Fruit fly (Drosophila melanogaster) whole organism, embryonic: ENCODE results near the gene CG10866.

ENCODE experiments used
- CG10431 ChIP-seq: fragments of 200-800 bp; sonication (Bioruptor generic); optimal IDR thresholded peaks from 3 replicates; lab custom pipeline; 2018; ENCODE audit warnings: missing biosample characterization, mild to moderate bottlenecking, missing genetic modification characterization
- CG11504 ChIP-seq: fragments of 200-800 bp; sonication (Bioruptor generic); optimal IDR thresholded peaks from 3 replicates; lab custom pipeline; 2019; ENCODE audit warnings: missing biosample characterization, mild to moderate bottlenecking, missing genetic modification characterization, moderate library complexity
- CG11723 ChIP-seq: fragments of 200-800 bp; sonication (Bioruptor generic); optimal IDR thresholded peaks from 2 replicates; lab custom pipeline; 2017; ENCODE audit warnings: missing biosample characterization, mild to moderate bottlenecking, missing genetic modification characterization
- CG12071 ChIP-seq: fragments of 200-800 bp; sonication (Bioruptor generic); optimal IDR thresholded peaks from 3 replicates; lab custom pipeline; 2018; ENCODE audit warnings: missing biosample characterization, mild to moderate bottlenecking, missing genetic modification characterization
- CG1233 ChIP-seq: fragments of 200-800 bp; sonication (Bioruptor generic); optimal IDR thresholded peaks from 4 replicates; lab custom pipeline; 2018; ENCODE audit warnings: missing biosample characterization, mild to moderate bottlenecking, missing genetic modification characterization
- CG14014 ChIP-seq: fragments of 200-800 bp; sonication (Bioruptor generic); IDR thresholded peaks from 2 replicates; pipeline ENCODE4 v1.3.6; 2022; ENCODE audit warnings: missing biosample characterization, missing genetic modification characterization
- CG14965 ChIP-seq: fragments of 200-800 bp; sonication (Bioruptor generic); optimal IDR thresholded peaks from 2 replicates; lab custom pipeline; 2016; ENCODE audit warnings: missing biosample characterization, missing genetic modification characterization, borderline replicate concordance
- CG1603 ChIP-seq: fragments of 200-800 bp; sonication (Bioruptor generic); optimal IDR thresholded peaks from 2 replicates; lab custom pipeline; 2019; ENCODE audit warnings: missing biosample characterization, mild to moderate bottlenecking, missing genetic modification characterization, moderate library complexity
- CG16779 ChIP-seq: fragments of 200-800 bp; sonication (Bioruptor generic); IDR thresholded peaks from 2 replicates; pipeline ENCODE4 v1.3.6; 2022; ENCODE audit warnings: missing biosample characterization, missing genetic modification characterization
- CG16815 ChIP-seq: fragments of 200-800 bp; sonication (Bioruptor generic); optimal IDR thresholded peaks from 3 replicates; lab custom pipeline; 2017; ENCODE audit warnings: missing biosample characterization, mild to moderate bottlenecking, missing genetic modification characterization
- CG17361 ChIP-seq: fragments of 200-800 bp; sonication (Bioruptor generic); IDR thresholded peaks from 3 replicates; pipeline ENCODE4 v1.3.6; 2022; ENCODE audit warnings: missing biosample characterization, missing genetic modification characterization
- CG17829 ChIP-seq: fragments of 200-800 bp; optimal IDR thresholded peaks from 2 replicates; lab custom pipeline; 2019; ENCODE audit warnings: missing biosample characterization, mild to moderate bottlenecking, missing genetic modification characterization, moderate library complexity
- CG2875 ChIP-seq: fragments of 200-800 bp; sonication (Bioruptor generic); optimal IDR thresholded peaks from 2 replicates; lab custom pipeline; 2017; ENCODE audit warnings: missing biosample characterization, mild to moderate bottlenecking, missing genetic modification characterization, missing genetic modification reagents
- CG30020 ChIP-seq: fragments of 200-800 bp; optimal IDR thresholded peaks from 2 replicates; lab custom pipeline; 2019; ENCODE audit warnings: missing biosample characterization, mild to moderate bottlenecking, missing genetic modification characterization, moderate library complexity
- CG32767 ChIP-seq: fragments of 200-800 bp; sonication (Bioruptor generic); IDR thresholded peaks from 2 replicates; pipeline ENCODE4 v1.3.6; 2022; ENCODE audit warnings: missing biosample characterization, missing genetic modification characterization
- CG3995 ChIP-seq: fragments of 200-800 bp; sonication (Bioruptor generic); optimal IDR thresholded peaks from 3 replicates; lab custom pipeline; 2016; ENCODE audit warnings: missing biosample characterization, missing genetic modification characterization
- CG4820 ChIP-seq: fragments of 200-800 bp; sonication (Bioruptor generic); optimal IDR thresholded peaks from 3 replicates; lab custom pipeline; 2016; ENCODE audit warnings: missing biosample characterization, missing genetic modification characterization
- CG6683 ChIP-seq: fragments of 200-800 bp; sonication (Bioruptor generic); optimal IDR thresholded peaks from 2 replicates; lab custom pipeline; 2017; ENCODE audit warnings: missing biosample characterization, mild to moderate bottlenecking, missing genetic modification characterization, missing genetic modification reagents
- CG6854 ChIP-seq: fragments of 200-800 bp; sonication (Bioruptor generic); optimal IDR thresholded peaks from 3 replicates; lab custom pipeline; 2017; ENCODE audit warnings: missing biosample characterization, mild to moderate bottlenecking, missing genetic modification characterization
- CG7786 ChIP-seq: fragments of 200-800 bp; sonication (Bioruptor generic); optimal IDR thresholded peaks from 2 replicates; lab custom pipeline; 2016; ENCODE audit warnings: missing biosample characterization, missing genetic modification characterization
- CG8388 ChIP-seq: fragments of 200-800 bp; sonication (Bioruptor generic); optimal IDR thresholded peaks from 2 replicates; lab custom pipeline; 2019; ENCODE audit warnings: missing biosample characterization, mild to moderate bottlenecking, missing genetic modification characterization, moderate library complexity
- CTCF ChIP-seq: fragments of 200-800 bp; sonication (Bioruptor generic); optimal IDR thresholded peaks from 2 replicates; lab custom pipeline; 2017; ENCODE audit warnings: missing biosample characterization, mild to moderate bottlenecking, missing genetic modification characterization, moderate library complexity
- CrebB ChIP-seq: fragments of 200-800 bp; sonication (Bioruptor generic); optimal IDR thresholded peaks from 3 replicates; lab custom pipeline; 2018; ENCODE audit warnings: missing biosample characterization, mild to moderate bottlenecking, missing genetic modification characterization
- Deaf1 ChIP-seq: fragments of 200-800 bp; optimal IDR thresholded peaks from 3 replicates; lab custom pipeline; 2019; ENCODE audit warnings: missing biosample characterization, mild to moderate bottlenecking, missing genetic modification characterization, moderate library complexity
- Ets97D ChIP-seq: fragments of 200-800 bp; sonication (Bioruptor generic); optimal IDR thresholded peaks from 3 replicates; lab custom pipeline; 2016; ENCODE audit warnings: missing biosample characterization, missing genetic modification characterization
- Hand ChIP-seq: fragments of 200-800 bp; sonication (Bioruptor generic); optimal IDR thresholded peaks from 2 replicates; lab custom pipeline; 2017; ENCODE audit warnings: mild to moderate bottlenecking, missing biosample characterization, missing genetic modification reagents, missing genetic modification characterization
- Mad ChIP-seq: fragments of 200-800 bp; sonication (Bioruptor generic); optimal IDR thresholded peaks from 2 replicates; lab custom pipeline; 2016; ENCODE audit warnings: missing biosample characterization, missing genetic modification characterization
- Mes4 ChIP-seq: fragments of 200-800 bp; sonication (Bioruptor generic); optimal IDR thresholded peaks from 2 replicates; lab custom pipeline; 2016; ENCODE audit warnings: missing biosample characterization, missing genetic modification characterization
- NfI ChIP-seq: fragments of 200-800 bp; sonication (Bioruptor generic); optimal IDR thresholded peaks from 3 replicates; lab custom pipeline; 2018; ENCODE audit warnings: missing biosample characterization, mild to moderate bottlenecking, missing genetic modification characterization, moderate library complexity
- Pdp1 ChIP-seq, 2 experiments: fragments of 200-800 bp; sonication (Bioruptor generic); optimal IDR thresholded peaks; 3 replicates each; lab custom pipeline; 2016; ENCODE audit warnings: missing biosample characterization in 2 of 2, missing genetic modification characterization in 2 of 2, mild to moderate bottlenecking in 1 of 2, moderate library complexity in 1 of 2
- ase ChIP-seq: fragments of 200-800 bp; sonication (Bioruptor generic); IDR thresholded peaks from 3 replicates; pipeline ENCODE4 v1.3.6; 2022; ENCODE audit warnings: missing biosample characterization, missing genetic modification characterization
- cato ChIP-seq: fragments of 200-800 bp; sonication (Bioruptor generic); optimal IDR thresholded peaks from 2 replicates; lab custom pipeline; 2016; ENCODE audit warnings: missing biosample characterization, missing genetic modification characterization, borderline replicate concordance
- chn ChIP-seq: fragments of 200-800 bp; sonication (Bioruptor generic); optimal IDR thresholded peaks from 2 replicates; lab custom pipeline; 2016; ENCODE audit warnings: missing biosample characterization, missing genetic modification characterization
- crp ChIP-seq, 2 experiments: fragments of 200-800 bp; sonication (Bioruptor generic); optimal IDR thresholded peaks; 2 replicates in 1 of 2; 3 replicates in 1 of 2; lab custom pipeline; 2017; ENCODE audit warnings: missing biosample characterization in 2 of 2, missing genetic modification characterization in 2 of 2, mild to moderate bottlenecking in 1 of 2, moderate library complexity in 1 of 2
- cwo ChIP-seq: fragments of 200-800 bp; sonication (Bioruptor generic); optimal IDR thresholded peaks from 3 replicates; lab custom pipeline; 2017; ENCODE audit warnings: missing biosample characterization, missing genetic modification characterization, mild to moderate bottlenecking, moderate library complexity, missing genetic modification reagents
- gce ChIP-seq: fragments of 200-800 bp; sonication (Bioruptor generic); IDR thresholded peaks from 3 replicates; pipeline ENCODE4 v1.3.6; 2022; ENCODE audit warnings: missing biosample characterization, missing genetic modification characterization
- gcm ChIP-seq: fragments of 200-800 bp; sonication (Bioruptor generic); optimal IDR thresholded peaks from 2 replicates; lab custom pipeline; 2019; ENCODE audit warnings: missing biosample characterization, mild to moderate bottlenecking, missing genetic modification characterization, moderate library complexity
- grn ChIP-seq: fragments of 200-800 bp; sonication (Bioruptor generic); optimal IDR thresholded peaks from 3 replicates; lab custom pipeline; 2017; ENCODE audit warnings: missing biosample characterization, missing genetic modification characterization
- klu ChIP-seq: fragments of 200-800 bp; sonication (Bioruptor generic); IDR thresholded peaks from 2 replicates; pipeline ENCODE4 v1.3.6; 2022; ENCODE audit warnings: missing biosample characterization, missing genetic modification characterization
- lab ChIP-seq: fragments of 200-800 bp; sonication (Bioruptor generic); optimal IDR thresholded peaks from 3 replicates; lab custom pipeline; 2017; ENCODE audit warnings: missing biosample characterization, missing genetic modification characterization, mild to moderate bottlenecking, moderate library complexity, missing genetic modification reagents
- lola ChIP-seq, 3 experiments: fragments of >200 bp in 2 of 3; fragments of 200-800 bp in 1 of 3; sonication (Bioruptor generic) in 1 of 3; optimal IDR thresholded peaks; 2 replicates each; lab custom pipeline; 2017 to 2019; ENCODE audit warnings: missing biosample characterization in 3 of 3, missing genetic modification characterization in 3 of 3, mild to moderate bottlenecking in 1 of 3, moderate library complexity in 1 of 3
- p53 ChIP-seq: fragments of 200-800 bp; sonication (Bioruptor generic); optimal IDR thresholded peaks from 2 replicates; lab custom pipeline; 2016; ENCODE audit warnings: missing biosample characterization, missing genetic modification characterization
- pan ChIP-seq, 4 experiments: fragments of >200 bp in 3 of 4; fragments of 200-800 bp in 1 of 4; sonication (Bioruptor generic) in 1 of 4; optimal IDR thresholded peaks in 3 of 4; IDR thresholded peaks in 1 of 4; 2 replicates each; pipeline versions ENCODE4 v1.3.6 to Lab custom; 2017 to 2022; ENCODE audit warnings: missing biosample characterization in 2 of 4, missing genetic modification characterization in 2 of 4, mixed read lengths in 1 of 4
- prd ChIP-seq, 3 experiments: fragments of >200 bp in 2 of 3; fragments of 200-800 bp in 1 of 3; sonication (Bioruptor generic) in 1 of 3; optimal IDR thresholded peaks in 2 of 3; IDR thresholded peaks in 1 of 3; 2 replicates in 2 of 3; 3 replicates in 1 of 3; pipeline versions ENCODE4 v1.3.6 to Lab custom; 2017 to 2022; ENCODE audit warnings: missing biosample characterization in 1 of 3, missing genetic modification characterization in 1 of 3
- slbo ChIP-seq: fragments of 200-800 bp; sonication (Bioruptor generic); IDR thresholded peaks from 2 replicates; pipeline ENCODE4 v1.3.6; 2022; ENCODE audit warnings: missing biosample characterization, missing genetic modification characterization
- sqz ChIP-seq: fragments of 200-800 bp; sonication (Bioruptor generic); optimal IDR thresholded peaks from 3 replicates; lab custom pipeline; 2018; ENCODE audit warnings: missing biosample characterization, mild to moderate bottlenecking, missing genetic modification characterization
- tap ChIP-seq: fragments of 200-800 bp; optimal IDR thresholded peaks from 3 replicates; lab custom pipeline; 2019; ENCODE audit warnings: missing biosample characterization, mild to moderate bottlenecking, missing genetic modification characterization, moderate library complexity
- zen ChIP-seq: fragments of 200-800 bp; sonication (Bioruptor generic); optimal IDR thresholded peaks from 3 replicates; lab custom pipeline; 2018; ENCODE audit warnings: missing biosample characterization, mild to moderate bottlenecking, missing genetic modification characterization, moderate library complexity

Gene CG10866

DNA sequence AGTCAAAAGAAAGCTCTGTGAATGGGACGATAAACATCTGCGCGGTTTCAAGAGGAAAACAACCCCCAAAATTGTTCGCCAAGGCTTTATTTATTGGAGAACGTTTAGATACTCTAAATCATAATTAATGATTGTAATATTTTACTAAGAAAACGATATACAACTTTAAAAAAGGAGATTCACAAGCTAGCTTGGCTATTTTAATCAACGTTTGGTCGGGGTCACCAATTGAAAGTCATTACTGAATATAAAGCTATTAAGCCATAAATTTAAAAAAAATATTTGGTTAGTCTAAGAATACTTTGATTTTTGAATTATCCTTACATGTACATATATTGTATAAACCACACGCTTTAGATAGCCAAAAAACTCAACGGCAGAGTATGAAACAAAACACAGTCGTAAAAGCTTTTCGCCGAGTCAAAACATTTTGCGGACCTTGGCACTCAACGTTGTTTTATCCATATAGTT lies 45.6 kb downstream of the CG10866 start, which contains the start of gene Fie (continued):
- TF ChIP-seq CrebB (peak; percentile 28), CG6854 (GFP tag; lab: Kevin White, UChicago) (peak; percentile 70), CG2875 (peak; percentile 3), CG11504 (tag; lab: Kevin White, UChicago) (peak; percentile 80), klu (no peak), gce (GFP tag; lab: Robert Waterston, UW) (no peak), lab (GFP tag; lab: Kevin White, UChicago) (peak; percentile 83), cato (peak; percentile 28), Pdp1 (GFP tag; optimal IDR thresholded peaks at IDR 0.05; lab: Kevin White, UChicago) (peak; percentile 33 to 38), CG14014 (GFP tag; lab: Robert Waterston, UW) (no peak), tap (no peak), CG16815 (peak; percentile 39), CG4820 (GFP tag; lab: Kevin White, UChicago) (peak; percentile 29), CG14965 (GFP tag; lab: Kevin White, UChicago) (no peak), lola (GFP tag; optimal IDR thresholded peaks at IDR 0.05; lab: Kevin White, UChicago) (peak in 1 of 3 experiments; percentile 31), CG6683 (GFP tag; lab: Kevin White, UChicago) (no peak), cwo (GFP tag; lab: Kevin White, UChicago) (peak; percentile 66), Mes4 (GFP tag; lab: Kevin White, UChicago) (no peak), Mad (peak; percentile 17), zen (tag; lab: Kevin White, UChicago) (no peak), CTCF (GFP tag; lab: Kevin White, UChicago) (no peak), p53 (GFP tag; lab: Kevin White, UChicago) (no peak), Hand (GFP tag; lab: Kevin White, UChicago) (peak; percentile 84), CG3995 (GFP tag; lab: Kevin White, UChicago) (no peak), CG32767 (GFP tag; lab: Robert Waterston, UW) (peak; percentile 58; the same call in 1 of the 2 replicates), crp (GFP tag; optimal IDR thresholded peaks at IDR 0.05; lab: Kevin White, UChicago) (peak in 1 of 2 experiments; percentile 0), CG1233 (GFP tag; lab: Kevin White, UChicago) (peak; percentile 61), pan (optimal IDR thresholded peaks at IDR 0.05; lab: Kevin White, UChicago) (no peak), pan (GFP tag; optimal IDR thresholded peaks at IDR 0.05 in 1 of 2, IDR thresholded peaks at IDR 0.05 in 1 of 2) (peak in 1 of 2 experiments; percentile 41), slbo (GFP tag; lab: Robert Waterston, UW) (peak; percentile 65), CG1603 (no peak), Deaf1 (tag; lab: Kevin White, UChicago) (peak; percentile 63), CG8388 (peak; percentile 40), CG11723 (GFP tag; lab: Kevin White, UChicago) (peak; percentile 35), CG30020 (tag; lab: Kevin White, UChicago) (no peak), grn (GFP tag; lab: Kevin White, UChicago) (peak; percentile 31), ase (GFP tag; lab: Robert Waterston, UW) (no peak), CG12071 (GFP tag; lab: Kevin White, UChicago) (peak; percentile 33), CG17829 (tag; lab: Kevin White, UChicago) (peak; percentile 31), sqz (GFP tag; lab: Kevin White, UChicago) (peak; percentile 44), CG7786 (GFP tag; lab: Kevin White, UChicago) (peak; percentile 41), Ets97D (GFP tag; lab: Kevin White, UChicago) (peak; percentile 32), NfI (GFP tag; lab: Kevin White, UChicago) (peak; percentile 68), chn (GFP tag; lab: Kevin White, UChicago) (peak; percentile 51), gcm (peak; percentile 13), prd (optimal IDR thresholded peaks at IDR 0.05; lab: Kevin White, UChicago) (no peak), prd (GFP tag; IDR thresholded peaks at IDR 0.05; lab: Robert Waterston, UW) (peak; percentile 62; the same call in 2 of the 3 replicates), CG17361 (peak; percentile 72), CG10431 (no peak), CG16779 (GFP tag; lab: Robert Waterston, UW) (no peak)
